Fruit fly (Drosophila melanogaster): Measurements from ENCODE around the gene CG15465.

CG15465 gene

dm6 chrX:5061989-5062388 lies 23.6 kb upstream of the CG15465 start (continued):
- no peak for TF ChIP-seq tll (GFP tag; optimal IDR thresholded peaks at IDR 0.05)
- no peak for TF ChIP-seq CG6854 (GFP tag; optimal IDR thresholded peaks at IDR 0.05)
- no peak for TF ChIP-seq CG14860 (GFP tag; IDR thresholded peaks at IDR 0.05; ENCODE audit: partially characterized antibody)
- TF ChIP-seq trh (GFP tag; optimal IDR thresholded peaks at IDR 0.05) = no peak
- TF ChIP-seq Ada2b (GFP tag; IDR thresholded peaks at IDR 0.05) = 0 out of 2 replicates have a peak, but pooled peaks have one; percentile 31
- no peak for TF ChIP-seq NfI (GFP tag; optimal IDR thresholded peaks at IDR 0.05)
- TF ChIP-seq CG18764 (GFP tag; optimal IDR thresholded peaks at IDR 0.05) = no peak
- TF ChIP-seq lola (GFP tag; optimal IDR thresholded peaks at IDR 0.05) = no peak
- no peak for TF ChIP-seq CG16863 (GFP tag; optimal IDR thresholded peaks at IDR 0.05)
- TF ChIP-seq HLH3B (GFP tag; IDR thresholded peaks at IDR 0.05) = 0 out of 2 replicates have a peak, but pooled peaks have one; percentile 15
- no peak for TF ChIP-seq sens-2 (GFP tag; IDR thresholded peaks at IDR 0.05)
- TF ChIP-seq CG11456 (GFP tag; IDR thresholded peaks at IDR 0.05) = 0 out of 3 replicates have a peak, but pooled peaks have one; percentile 59
- TF ChIP-seq gcm2 (GFP tag; optimal IDR thresholded peaks at IDR 0.05) = no peak
- TF ChIP-seq Med (GFP tag) = no peak
- peak; percentile 11 for TF ChIP-seq lilli (GFP tag; optimal IDR thresholded peaks at IDR 0.05)
- TF ChIP-seq dmrt11E (tag; optimal IDR thresholded peaks at IDR 0.05) = no peak
- no peak for TF ChIP-seq CG34376 (GFP tag; optimal IDR thresholded peaks at IDR 0.05)
- no peak for TF ChIP-seq CG4707 (GFP tag; optimal IDR thresholded peaks at IDR 0.05)
- no peak for TF ChIP-seq CG2199 (GFP tag; IDR thresholded peaks at IDR 0.05)
- TF ChIP-seq zf30C (GFP tag; optimal IDR thresholded peaks at IDR 0.05) = no peak
- TF ChIP-seq ewg (GFP tag; optimal IDR thresholded peaks at IDR 0.05) = no peak
- TF ChIP-seq scrt (GFP tag; optimal IDR thresholded peaks at IDR 0.05) = no peak
- TF ChIP-seq YL-1 (GFP tag; optimal IDR thresholded peaks at IDR 0.05) = no peak
- no peak for TF ChIP-seq knrl (GFP tag; IDR thresholded peaks at IDR 0.05; ENCODE audit: partially characterized antibody)
- TF ChIP-seq CG17802 (tag; optimal IDR thresholded peaks at IDR 0.05) = no peak
- TF ChIP-seq CG2889 (GFP tag; IDR thresholded peaks at IDR 0.05) = no peak
- TF ChIP-seq hb (GFP tag; IDR thresholded peaks at IDR 0.05; ENCODE audit: partially characterized antibody) = no peak
- TF ChIP-seq HLHmδ (GFP tag; optimal IDR thresholded peaks at IDR 0.05) = no peak
- no peak for TF ChIP-seq Antp (GFP tag; optimal IDR thresholded peaks at IDR 0.05)
- no peak for TF ChIP-seq CG31224 (GFP tag; IDR thresholded peaks at IDR 0.05)
- TF ChIP-seq CG14667 (GFP tag; IDR thresholded peaks at IDR 0.05) = no peak
- TF ChIP-seq ap (GFP tag; IDR thresholded peaks at IDR 0.05) = no peak
- TF ChIP-seq CG16815 (GFP tag; optimal IDR thresholded peaks at IDR 0.05) = peak; percentile 5
- TF ChIP-seq row (GFP tag; IDR thresholded peaks at IDR 0.05) = peak; percentile 61
- no peak for TF ChIP-seq CG9609 (GFP tag; optimal IDR thresholded peaks at IDR 0.05)
- TF ChIP-seq CG2120 (GFP tag; optimal IDR thresholded peaks at IDR 0.05) = peak; percentile 47
- no peak for TF ChIP-seq CG12236 (GFP tag; optimal IDR thresholded peaks at IDR 0.05)
- no peak for TF ChIP-seq MTF-1 (GFP tag; optimal IDR thresholded peaks at IDR 0.05; ENCODE audit: borderline replicate concordance)
- TF ChIP-seq pfk (GFP tag; optimal IDR thresholded peaks at IDR 0.05) = no peak
- TF ChIP-seq CG1832 (GFP tag; optimal IDR thresholded peaks at IDR 0.05) = no peak
- peak; percentile 26 for TF ChIP-seq Blimp-1 (GFP tag; optimal IDR thresholded peaks at IDR 0.05)
- TF ChIP-seq ac (GFP tag; optimal IDR thresholded peaks at IDR 0.05) = no peak
- no peak for TF ChIP-seq nerfin-2 (GFP tag; IDR thresholded peaks at IDR 0.05; ENCODE audit: partially characterized antibody)
- TF ChIP-seq CG9932 (GFP tag; IDR thresholded peaks at IDR 0.05) = peak; percentile 59
- no peak for TF ChIP-seq twi (tag; optimal IDR thresholded peaks at IDR 0.05)
- peak; percentile 37 for TF ChIP-seq CG2712 (tag; optimal IDR thresholded peaks at IDR 0.05)
- TF ChIP-seq CG3838 (GFP tag; optimal IDR thresholded peaks at IDR 0.05) = no peak
- no peak for TF ChIP-seq CG4854 (GFP tag; optimal IDR thresholded peaks at IDR 0.05)
- TF ChIP-seq C15 (GFP tag; IDR thresholded peaks at IDR 0.05) = no peak
- TF ChIP-seq CG16813 (GFP tag; IDR thresholded peaks at IDR 0.05; ENCODE audit: partially characterized antibody) = no peak
